Fruit fly (Drosophila melanogaster) S2 (cell line): Measurements from ENCODE around the gene ssh.

Experiments
- CG8478 ChIP-seq: fragments of >200 bp; optimal IDR thresholded peaks from 2 replicates; lab custom pipeline; 2018
- CTCF ChIP-seq, 2 experiments: fragments of >200 bp; optimal IDR thresholded peaks; 2 replicates each; lab custom pipeline; 2018

ssh gene

DNA sequence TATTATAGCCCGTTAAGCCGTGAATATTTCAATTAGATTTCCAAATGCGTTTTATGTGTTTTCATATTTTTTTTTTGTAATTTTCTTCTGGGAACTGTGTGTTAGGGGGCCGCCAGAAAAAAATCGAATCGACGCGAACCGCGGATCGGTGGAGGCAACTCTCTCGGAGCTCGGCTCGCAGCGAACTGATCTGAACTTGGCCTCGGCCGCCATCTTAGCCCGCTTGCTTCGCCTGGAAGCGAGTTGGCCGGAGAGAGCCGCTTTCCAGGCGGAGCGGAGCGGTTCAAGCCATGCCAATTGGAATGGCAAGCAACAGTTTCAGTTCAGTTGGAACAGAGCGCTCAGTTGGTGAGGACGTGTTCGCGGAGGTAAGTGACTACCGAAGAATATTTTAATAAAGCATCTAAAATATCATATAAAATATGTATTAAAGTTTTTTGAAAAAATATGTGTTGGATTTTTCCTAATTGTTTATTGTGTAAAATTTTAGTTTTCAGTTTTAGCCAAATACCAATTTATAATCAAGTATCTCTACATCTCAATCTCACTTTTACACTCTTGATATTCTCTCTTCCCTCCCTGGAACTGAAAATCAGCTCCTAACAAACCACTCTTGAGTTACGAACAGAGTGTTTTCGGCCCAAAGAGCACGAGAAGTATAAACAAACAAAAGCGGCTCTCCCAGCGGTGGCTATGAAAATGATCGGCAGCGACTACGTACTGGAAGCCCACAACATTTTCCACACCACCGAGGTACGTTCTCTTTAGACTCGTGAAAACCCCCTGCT, 50.1 kb downstream of the ssh start, which contains the start of the genes CG31121 and CG11069:
CG31121 (minus strand) TSS at position 187 of the 788 bp plus-strand sequence.
CG11069 (plus strand) TSS at position 324 of the 788 bp plus-strand sequence.
- no peak for TF ChIP-seq CG8478 (lab: Kevin White, UChicago)
- no peak for TF ChIP-seq CTCF (optimal IDR thresholded peaks at IDR 0.05; lab: Kevin White, UChicago)

- TF ChIP-seq CG8478 (lab: Kevin White, UChicago) (no peak), CTCF (optimal IDR thresholded peaks at IDR 0.05; lab: Kevin White, UChicago) (no peak)
These were observed 51.3 kb downstream of the ssh start for dm6 chr3R:24893320-24893955.

- TF ChIP-seq CG8478 (lab: Kevin White, UChicago) (no peak), CTCF (optimal IDR thresholded peaks at IDR 0.05; lab: Kevin White, UChicago) (no peak)
These were observed 53.8 kb downstream of the ssh start for dm6 chr3R:24890919-24891318.

DNA sequence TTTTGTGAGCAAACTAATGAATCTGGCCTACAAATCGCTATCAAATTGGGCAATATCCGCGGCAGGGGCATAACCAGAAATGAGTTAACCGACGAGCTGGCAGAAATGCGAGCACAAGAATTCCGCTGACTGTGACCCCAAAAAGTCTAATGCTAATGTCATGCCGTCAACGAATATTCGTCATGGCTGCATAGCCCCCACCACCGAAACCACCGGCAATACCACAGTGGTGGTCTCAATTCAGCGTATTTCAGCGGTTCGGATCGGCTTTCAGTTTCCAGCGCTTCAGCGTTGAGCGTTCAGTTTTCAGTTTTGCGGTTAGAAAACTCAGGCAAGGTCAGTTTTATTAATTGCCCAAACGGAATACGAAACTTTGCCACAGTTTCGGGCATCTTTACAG, 54.5 kb downstream of the ssh start:
- TF ChIP-seq CTCF (optimal IDR thresholded peaks at IDR 0.05; lab: Kevin White, UChicago) = no peak
- no peak for TF ChIP-seq CG8478 (lab: Kevin White, UChicago)

DNA sequence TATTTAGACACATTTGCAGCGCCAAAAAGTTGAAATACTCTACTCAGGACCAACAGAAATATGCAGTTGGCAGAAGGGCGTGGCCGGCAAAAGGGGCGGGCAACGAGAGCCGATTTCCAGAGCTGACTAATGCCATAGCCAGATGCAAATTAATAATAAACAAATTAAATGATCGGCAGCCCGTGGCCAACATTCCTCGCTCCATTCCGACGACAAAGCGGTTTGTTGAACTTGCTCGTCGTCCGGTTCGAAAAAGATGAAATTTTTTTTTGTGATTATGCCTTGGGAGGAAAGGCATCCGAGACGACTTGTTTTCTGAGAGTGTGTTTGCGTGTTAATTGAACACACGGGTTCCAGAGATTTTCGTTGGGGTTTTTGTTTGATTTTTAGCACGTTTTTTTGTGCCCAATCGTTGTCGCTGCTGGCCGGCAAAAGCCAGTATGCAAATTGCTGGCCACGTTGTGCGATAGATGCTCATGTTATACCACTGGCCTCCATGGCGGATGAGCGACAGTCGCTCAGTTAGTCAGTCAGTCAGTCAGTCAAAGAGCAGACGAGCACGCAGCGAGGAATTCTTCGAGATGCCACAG, 55.4 kb downstream of the ssh start:
- TF ChIP-seq CG8478 (lab: Kevin White, UChicago) (no peak), CTCF (optimal IDR thresholded peaks at IDR 0.05; lab: Kevin White, UChicago) (no peak)
